ENCODE assay signal across 1 fruit fly cellular context in genomic region chr3R:5746646-5747045, dm6.
TF ChIP-seq lines count a peak whose summit lies in the region.

No protein-coding gene starts in this region.

TF ChIP-seq in whole organism, embryonic, 481 proteins besides CTCF, POLR2A, EP300 and RAD21 (continued from another document and continues in another):
- no peak for TF ChIP-seq rib (GFP tag; IDR thresholded peaks at IDR 0.05; lab: Robert Waterston, UW)
- peak; percentile 60 for TF ChIP-seq odd (GFP tag; optimal IDR thresholded peaks at IDR 0.05; lab: Kevin White, UChicago)
- no peak for TF ChIP-seq CG10147 (GFP tag; optimal IDR thresholded peaks at IDR 0.05; lab: Kevin White, UChicago)
- no peak for TF ChIP-seq repo (GFP tag; optimal IDR thresholded peaks at IDR 0.05; lab: Kevin White, UChicago)
- TF ChIP-seq pros (GFP tag; optimal IDR thresholded peaks at IDR 0.05; lab: Kevin White, UChicago): no peak
- TF ChIP-seq Dll (GFP tag; IDR thresholded peaks at IDR 0.05; lab: Robert Waterston, UW; ENCODE audit: partially characterized antibody): no peak
- TF ChIP-seq CG17612 (GFP tag; IDR thresholded peaks at IDR 0.05; lab: Robert Waterston, UW): no peak
- no peak for TF ChIP-seq CG30403 (GFP tag; optimal IDR thresholded peaks at IDR 0.05; lab: Kevin White, UChicago)
- TF ChIP-seq gce (GFP tag; IDR thresholded peaks at IDR 0.05; lab: Robert Waterston, UW): no peak
- no peak for TF ChIP-seq jing (GFP tag; optimal IDR thresholded peaks at IDR 0.05; lab: Kevin White, UChicago)
- no peak for TF ChIP-seq CG11085 (GFP tag; IDR thresholded peaks at IDR 0.05; lab: Robert Waterston, UW)
- TF ChIP-seq Sox102F (GFP tag; optimal IDR thresholded peaks at IDR 0.05; lab: Kevin White, UChicago): no peak
- TF ChIP-seq CG3407 (GFP tag; optimal IDR thresholded peaks at IDR 0.05; lab: Kevin White, UChicago): peak; percentile 21
- no peak for TF ChIP-seq CG18619 (GFP tag; optimal IDR thresholded peaks at IDR 0.05; lab: Kevin White, UChicago)
- no peak for TF ChIP-seq CG7928 (GFP tag; optimal IDR thresholded peaks at IDR 0.05; lab: Kevin White, UChicago)
- no peak for TF ChIP-seq kni (GFP tag; optimal IDR thresholded peaks at IDR 0.05; lab: Kevin White, UChicago)
- TF ChIP-seq ewg (GFP tag; optimal IDR thresholded peaks at IDR 0.05; lab: Kevin White, UChicago): no peak
- TF ChIP-seq CG9437 (GFP tag; optimal IDR thresholded peaks at IDR 0.05; lab: Kevin White, UChicago): no peak
- no peak for TF ChIP-seq Elba2 (GFP tag; optimal IDR thresholded peaks at IDR 0.05; lab: Kevin White, UChicago)
- no peak for TF ChIP-seq lmd (GFP tag; IDR thresholded peaks at IDR 0.05; lab: Robert Waterston, UW)
- peak; percentile 53 for TF ChIP-seq PHDP (tag; optimal IDR thresholded peaks at IDR 0.05; lab: Kevin White, UChicago)
- TF ChIP-seq CG1832 (GFP tag; optimal IDR thresholded peaks at IDR 0.05; lab: Kevin White, UChicago): no peak
- no peak for TF ChIP-seq Hr78 (GFP tag; optimal IDR thresholded peaks at IDR 0.05; lab: Kevin White, UChicago)
- TF ChIP-seq bsh (GFP tag; optimal IDR thresholded peaks at IDR 0.05; lab: Kevin White, UChicago): no peak
- no peak for TF ChIP-seq ara (GFP tag; IDR thresholded peaks at IDR 0.05; lab: Robert Waterston, UW)
- no peak for TF ChIP-seq CG34224 (GFP tag; IDR thresholded peaks at IDR 0.05; lab: Robert Waterston, UW; ENCODE audit: partially characterized antibody)
- TF ChIP-seq CG18262 (tag; optimal IDR thresholded peaks at IDR 0.05; lab: Kevin White, UChicago): no peak
- TF ChIP-seq ci (GFP tag; IDR thresholded peaks at IDR 0.05; lab: Robert Waterston, UW): no peak
- TF ChIP-seq Fer2 (tag; optimal IDR thresholded peaks at IDR 0.05; lab: Kevin White, UChicago): no peak
- no peak for TF ChIP-seq slou (GFP tag; optimal IDR thresholded peaks at IDR 0.05; lab: Kevin White, UChicago)
- TF ChIP-seq CG9727 (GFP tag; optimal IDR thresholded peaks at IDR 0.05; lab: Kevin White, UChicago): no peak
- peak; percentile 63 for TF ChIP-seq CG15514 (GFP tag; optimal IDR thresholded peaks at IDR 0.05; lab: Kevin White, UChicago)
- TF ChIP-seq Sin3A (optimal IDR thresholded peaks at IDR 0.05; lab: Kevin White, UChicago): no peak
- peak; percentile 32 for TF ChIP-seq CG6254 (GFP tag; optimal IDR thresholded peaks at IDR 0.05; lab: Kevin White, UChicago)
- no peak for TF ChIP-seq tna (GFP tag; IDR thresholded peaks at IDR 0.05; lab: Robert Waterston, UW; ENCODE audit: partially characterized antibody)
- TF ChIP-seq Sox100B (GFP tag; optimal IDR thresholded peaks at IDR 0.05; lab: Kevin White, UChicago): no peak
- TF ChIP-seq CG10274 (GFP tag; optimal IDR thresholded peaks at IDR 0.05; lab: Kevin White, UChicago): no peak
- no peak for TF ChIP-seq CG4424 (GFP tag; optimal IDR thresholded peaks at IDR 0.05; lab: Kevin White, UChicago)
- no peak for TF ChIP-seq Hand (GFP tag; optimal IDR thresholded peaks at IDR 0.05; lab: Kevin White, UChicago)
- TF ChIP-seq Dip3 (GFP tag; optimal IDR thresholded peaks at IDR 0.05; lab: Kevin White, UChicago): no peak
- TF ChIP-seq psq (GFP tag; optimal IDR thresholded peaks at IDR 0.05; lab: Kevin White, UChicago): no peak
- no peak for TF ChIP-seq CG14050 (GFP tag; IDR thresholded peaks at IDR 0.05; lab: Robert Waterston, UW)
- peak; percentile 13 for TF ChIP-seq CG6683 (GFP tag; optimal IDR thresholded peaks at IDR 0.05; lab: Kevin White, UChicago)
- no peak for TF ChIP-seq klu (GFP tag; IDR thresholded peaks at IDR 0.05; lab: Robert Waterston, UW)
- no peak for TF ChIP-seq Taf1 (GFP tag; IDR thresholded peaks at IDR 0.05; lab: Robert Waterston, UW)
- no peak for TF ChIP-seq Six4 (GFP tag; optimal IDR thresholded peaks at IDR 0.05; lab: Kevin White, UChicago)
- no peak for TF ChIP-seq CG10654 (GFP tag; optimal IDR thresholded peaks at IDR 0.05; lab: Kevin White, UChicago)
- no peak for TF ChIP-seq Rx (GFP tag; IDR thresholded peaks at IDR 0.05; lab: Robert Waterston, UW)
- TF ChIP-seq CG32532 (GFP tag; IDR thresholded peaks at IDR 0.05; lab: Robert Waterston, UW): no peak
- no peak for TF ChIP-seq BEAF-32 (GFP tag; optimal IDR thresholded peaks at IDR 0.05; lab: Kevin White, UChicago)
- no peak for TF ChIP-seq Pdp1 (GFP tag; optimal IDR thresholded peaks at IDR 0.05; lab: Kevin White, UChicago)
- TF ChIP-seq mam (GFP tag; optimal IDR thresholded peaks at IDR 0.05; lab: Kevin White, UChicago): no peak
- no peak for TF ChIP-seq dmrt99B (tag; optimal IDR thresholded peaks at IDR 0.05; lab: Kevin White, UChicago)
- TF ChIP-seq H15 (GFP tag; IDR thresholded peaks at IDR 0.05; lab: Robert Waterston, UW): no peak
- no peak for TF ChIP-seq croc (GFP tag; conservative IDR thresholded peaks at IDR 0.05; lab: Robert Waterston, UW)
- TF ChIP-seq CG30431 (GFP tag; optimal IDR thresholded peaks at IDR 0.05; lab: Kevin White, UChicago): no peak
- TF ChIP-seq CG17359 (tag; optimal IDR thresholded peaks at IDR 0.05; lab: Kevin White, UChicago): peak; percentile 36
- TF ChIP-seq gro (GFP tag; optimal IDR thresholded peaks at IDR 0.05; lab: Kevin White, UChicago): no peak
- no peak for TF ChIP-seq HLH4C (GFP tag; IDR thresholded peaks at IDR 0.05; lab: Robert Waterston, UW; ENCODE audit: partially characterized antibody)
- no peak for TF ChIP-seq yki (optimal IDR thresholded peaks at IDR 0.05; lab: Kevin White, UChicago)
- TF ChIP-seq Mad (GFP tag; optimal IDR thresholded peaks at IDR 0.05; lab: Kevin White, UChicago): no peak
- no peak for TF ChIP-seq Dad (GFP tag; optimal IDR thresholded peaks at IDR 0.05; lab: Kevin White, UChicago)
- peak in 1 of 2 experiments; percentile 13 for TF ChIP-seq insv (GFP tag; optimal IDR thresholded peaks at IDR 0.05; lab: Kevin White, UChicago)
- no peak for TF ChIP-seq MBD-R2 (GFP tag; IDR thresholded peaks at IDR 0.05; lab: Robert Waterston, UW)
- TF ChIP-seq Meics (GFP tag; optimal IDR thresholded peaks at IDR 0.05; lab: Kevin White, UChicago): peak; percentile 56
- no peak for TF ChIP-seq CG18764 (GFP tag; optimal IDR thresholded peaks at IDR 0.05; lab: Kevin White, UChicago)
- TF ChIP-seq CG1792 (GFP tag; optimal IDR thresholded peaks at IDR 0.05; lab: Kevin White, UChicago): no peak
- TF ChIP-seq CG13894 (tag; optimal IDR thresholded peaks at IDR 0.05; lab: Kevin White, UChicago): no peak
- TF ChIP-seq CG7987 (GFP tag; optimal IDR thresholded peaks at IDR 0.05; lab: Kevin White, UChicago): peak; percentile 39
- no peak for TF ChIP-seq tgo (GFP tag; IDR thresholded peaks at IDR 0.05; lab: Robert Waterston, UW)
- TF ChIP-seq cas (GFP tag; IDR thresholded peaks at IDR 0.05; lab: Robert Waterston, UW): no peak
- TF ChIP-seq Bdp1 (GFP tag; optimal IDR thresholded peaks at IDR 0.05; lab: Kevin White, UChicago): no peak
- no peak for TF ChIP-seq CkIIα-i1 (GFP tag; IDR thresholded peaks at IDR 0.05; lab: Robert Waterston, UW)
- TF ChIP-seq pan (optimal IDR thresholded peaks at IDR 0.05; lab: Kevin White, UChicago): no peak
- no peak for TF ChIP-seq pan (GFP tag; optimal IDR thresholded peaks at IDR 0.05 in 1 of 2, IDR thresholded peaks at IDR 0.05 in 1 of 2)
- no peak for TF ChIP-seq hth (optimal IDR thresholded peaks at IDR 0.05; lab: Kevin White, UChicago)
- no peak for TF ChIP-seq lola (GFP tag; optimal IDR thresholded peaks at IDR 0.05; lab: Kevin White, UChicago)
- TF ChIP-seq CG14860 (GFP tag; IDR thresholded peaks at IDR 0.05; lab: Robert Waterston, UW; ENCODE audit: partially characterized antibody): no peak
- peak; percentile 44 for TF ChIP-seq CG4328 (GFP tag; optimal IDR thresholded peaks at IDR 0.05; lab: Kevin White, UChicago)
- TF ChIP-seq pnt (GFP tag; optimal IDR thresholded peaks at IDR 0.05; lab: Kevin White, UChicago): no peak
- no peak for TF ChIP-seq ems (GFP tag; optimal IDR thresholded peaks at IDR 0.05; lab: Kevin White, UChicago)
- TF ChIP-seq gsb-n (tag; optimal IDR thresholded peaks at IDR 0.05; lab: Kevin White, UChicago): no peak
- peak; percentile 66 for TF ChIP-seq CG6854 (GFP tag; optimal IDR thresholded peaks at IDR 0.05; lab: Kevin White, UChicago)
- peak; percentile 42 for TF ChIP-seq Fer3 (tag; optimal IDR thresholded peaks at IDR 0.05; lab: Kevin White, UChicago)
- no peak for TF ChIP-seq Doc3 (GFP tag; IDR thresholded peaks at IDR 0.05; lab: Robert Waterston, UW; ENCODE audit: partially characterized antibody)
- TF ChIP-seq CG5180 (GFP tag; optimal IDR thresholded peaks at IDR 0.05; lab: Kevin White, UChicago): no peak
- TF ChIP-seq CG7786 (GFP tag; optimal IDR thresholded peaks at IDR 0.05; lab: Kevin White, UChicago): no peak
- peak; percentile 13 for TF ChIP-seq sug (tag; optimal IDR thresholded peaks at IDR 0.05; lab: Kevin White, UChicago)
- TF ChIP-seq CG10321 (GFP tag; IDR thresholded peaks at IDR 0.05; lab: Robert Waterston, UW): no peak
- TF ChIP-seq E2f2 (GFP tag; IDR thresholded peaks at IDR 0.05; lab: Robert Waterston, UW): no peak
- TF ChIP-seq CG2875 (GFP tag; optimal IDR thresholded peaks at IDR 0.05; lab: Kevin White, UChicago): peak; percentile 36
- no peak for TF ChIP-seq Antp (GFP tag; optimal IDR thresholded peaks at IDR 0.05; lab: Kevin White, UChicago)
- TF ChIP-seq oc (tag; optimal IDR thresholded peaks at IDR 0.05; lab: Kevin White, UChicago): no peak
- TF ChIP-seq Opbp (GFP tag; IDR thresholded peaks at IDR 0.05; lab: Robert Waterston, UW; ENCODE audit: partially characterized antibody): no peak
- no peak for TF ChIP-seq CG1024 (GFP tag; IDR thresholded peaks at IDR 0.05; lab: Robert Waterston, UW)
- no peak for TF ChIP-seq Abd-B (GFP tag; optimal IDR thresholded peaks at IDR 0.05; lab: Kevin White, UChicago)
- TF ChIP-seq CG12659 (GFP tag; optimal IDR thresholded peaks at IDR 0.05; lab: Kevin White, UChicago): peak; percentile 38
- no peak for TF ChIP-seq en (GFP tag; optimal IDR thresholded peaks at IDR 0.05; lab: Kevin White, UChicago)
- TF ChIP-seq TFAM (GFP tag; optimal IDR thresholded peaks at IDR 0.05; lab: Kevin White, UChicago): no peak
- peak; percentile 9 for TF ChIP-seq CG18476 (GFP tag; optimal IDR thresholded peaks at IDR 0.05; lab: Kevin White, UChicago)
- TF ChIP-seq Atf6 (GFP tag; IDR thresholded peaks at IDR 0.05; lab: Robert Waterston, UW): peak; percentile 41; the same call in 1 of the 2 replicates
- TF ChIP-seq CG13624 (GFP tag; optimal IDR thresholded peaks at IDR 0.05; lab: Kevin White, UChicago): no peak
- peak; percentile 64 for TF ChIP-seq CG34376 (GFP tag; optimal IDR thresholded peaks at IDR 0.05; lab: Kevin White, UChicago)
- no peak for TF ChIP-seq az2 (GFP tag; optimal IDR thresholded peaks at IDR 0.05; lab: Kevin White, UChicago)
- TF ChIP-seq ATbp (GFP tag; optimal IDR thresholded peaks at IDR 0.05; lab: Kevin White, UChicago): peak; percentile 78
- TF ChIP-seq hbn (GFP tag; IDR thresholded peaks at IDR 0.05; lab: Robert Waterston, UW; ENCODE audit: partially characterized antibody): no peak
- TF ChIP-seq CG10209 (GFP tag; optimal IDR thresholded peaks at IDR 0.05; lab: Kevin White, UChicago): peak; percentile 50
- peak; percentile 46 for TF ChIP-seq CG12299 (tag; optimal IDR thresholded peaks at IDR 0.05; lab: Kevin White, UChicago)
- no peak for TF ChIP-seq H2.0 (GFP tag; IDR thresholded peaks at IDR 0.05; lab: Robert Waterston, UW)
- no peak for TF ChIP-seq CG15073 (GFP tag; optimal IDR thresholded peaks at IDR 0.05; lab: Kevin White, UChicago)
- TF ChIP-seq CG4282 (GFP tag; optimal IDR thresholded peaks at IDR 0.05; lab: Kevin White, UChicago): no peak
- no peak for TF ChIP-seq Xbp1 (GFP tag; optimal IDR thresholded peaks at IDR 0.05; lab: Kevin White, UChicago)
- peak; percentile 25 for TF ChIP-seq CG1529 (GFP tag; optimal IDR thresholded peaks at IDR 0.05; lab: Kevin White, UChicago)
- no peak for TF ChIP-seq CG15696 (tag; optimal IDR thresholded peaks at IDR 0.05; lab: Kevin White, UChicago)
- TF ChIP-seq ham (GFP tag; IDR thresholded peaks at IDR 0.05; lab: Robert Waterston, UW): no peak
- TF ChIP-seq CG11093 (GFP tag; IDR thresholded peaks at IDR 0.05; lab: Robert Waterston, UW): no peak
- TF ChIP-seq D19B (GFP tag; optimal IDR thresholded peaks at IDR 0.05; lab: Kevin White, UChicago): no peak
- TF ChIP-seq Dfd (GFP tag; optimal IDR thresholded peaks at IDR 0.05; lab: Kevin White, UChicago): no peak
- TF ChIP-seq CG30020 (tag; optimal IDR thresholded peaks at IDR 0.05; lab: Kevin White, UChicago): no peak
- TF ChIP-seq D (optimal IDR thresholded peaks at IDR 0.05; lab: Kevin White, UChicago): no peak
- no peak for TF ChIP-seq D (GFP tag; optimal IDR thresholded peaks at IDR 0.05; lab: Kevin White, UChicago)
- TF ChIP-seq CG18011 (GFP tag; optimal IDR thresholded peaks at IDR 0.05; lab: Kevin White, UChicago): no peak
- TF ChIP-seq CG3163 (GFP tag; optimal IDR thresholded peaks at IDR 0.05; lab: Kevin White, UChicago): no peak
- TF ChIP-seq crc (GFP tag; optimal IDR thresholded peaks at IDR 0.05; lab: Kevin White, UChicago): no peak
- no peak for TF ChIP-seq Ravus (GFP tag; IDR thresholded peaks at IDR 0.05; lab: Robert Waterston, UW)
- no peak for TF ChIP-seq nom (GFP tag; optimal IDR thresholded peaks at IDR 0.05; lab: Kevin White, UChicago)
- TF ChIP-seq phol (tag; optimal IDR thresholded peaks at IDR 0.05; lab: Kevin White, UChicago): no peak
- no peak for TF ChIP-seq CG14441 (GFP tag; IDR thresholded peaks at IDR 0.05; lab: Robert Waterston, UW)
- TF ChIP-seq slp2 (GFP tag; optimal IDR thresholded peaks at IDR 0.05; lab: Kevin White, UChicago): no peak
- no peak for TF ChIP-seq sd (tag; optimal IDR thresholded peaks at IDR 0.05; lab: Kevin White, UChicago)
- TF ChIP-seq Ptx1 (GFP tag; IDR thresholded peaks at IDR 0.05; lab: Robert Waterston, UW): no peak
- TF ChIP-seq Hr51 (GFP tag; optimal IDR thresholded peaks at IDR 0.05; lab: Kevin White, UChicago): no peak
- TF ChIP-seq CG3838 (GFP tag; optimal IDR thresholded peaks at IDR 0.05; lab: Kevin White, UChicago): no peak
- TF ChIP-seq CG3726 (GFP tag; IDR thresholded peaks at IDR 0.05; lab: Robert Waterston, UW): no peak
- no peak for TF ChIP-seq CG11696 (GFP tag; IDR thresholded peaks at IDR 0.05; lab: Robert Waterston, UW)
- TF ChIP-seq CG2202 (tag; optimal IDR thresholded peaks at IDR 0.05; lab: Kevin White, UChicago): no peak
- no peak for TF ChIP-seq fd96Cb (tag; optimal IDR thresholded peaks at IDR 0.05; lab: Kevin White, UChicago)
- TF ChIP-seq CG12155 (GFP tag; optimal IDR thresholded peaks at IDR 0.05; lab: Kevin White, UChicago): no peak
- TF ChIP-seq Hmr (GFP tag; optimal IDR thresholded peaks at IDR 0.05; lab: Kevin White, UChicago): peak; percentile 78
- TF ChIP-seq MTF-1 (GFP tag; optimal IDR thresholded peaks at IDR 0.05; lab: Kevin White, UChicago; ENCODE audit: borderline replicate concordance): peak; percentile 18
